Worm (Caenorhabditis elegans): ENCODE measurements around the gene F49H12.7.
A peak's percentile ranks its signal among the peaks of the same experiment; 100 is the strongest.

The F49H12.7 gene

DNA sequence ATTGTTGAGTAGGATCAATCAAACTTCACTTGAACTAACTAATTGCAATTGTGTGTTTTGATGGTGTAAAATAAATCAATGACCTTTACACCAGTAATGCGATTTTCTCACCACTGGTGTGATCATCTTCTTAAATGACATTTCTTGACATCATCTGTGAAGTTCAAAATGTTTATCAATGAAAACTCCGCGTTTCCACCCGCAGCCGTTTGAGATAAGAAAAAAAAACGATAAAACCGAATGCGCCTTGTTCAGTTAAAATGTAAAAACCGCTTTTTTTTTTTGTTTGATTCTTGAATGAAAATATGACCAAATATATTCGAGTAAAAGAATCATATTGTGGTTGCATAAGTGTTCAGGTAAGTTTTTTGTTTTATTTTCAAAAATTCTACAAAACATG, 13.2 kb upstream of the F49H12.7 start, which contains the start of gene Y102A11A.1:
Gene Y102A11A.1 (plus strand): TSS at position 223 of the 400 bp plus-strand sequence.
- peak; percentile 46 for TF ChIP-seq pqm-1 (tag; optimal IDR thresholded peaks at IDR 0.05)
- no peak for TF ChIP-seq nhr-25 (tag; optimal IDR thresholded peaks at IDR 0.05)
- TF ChIP-seq elt-2 (tag; optimal IDR thresholded peaks at IDR 0.05): peak; percentile 67

DNA sequence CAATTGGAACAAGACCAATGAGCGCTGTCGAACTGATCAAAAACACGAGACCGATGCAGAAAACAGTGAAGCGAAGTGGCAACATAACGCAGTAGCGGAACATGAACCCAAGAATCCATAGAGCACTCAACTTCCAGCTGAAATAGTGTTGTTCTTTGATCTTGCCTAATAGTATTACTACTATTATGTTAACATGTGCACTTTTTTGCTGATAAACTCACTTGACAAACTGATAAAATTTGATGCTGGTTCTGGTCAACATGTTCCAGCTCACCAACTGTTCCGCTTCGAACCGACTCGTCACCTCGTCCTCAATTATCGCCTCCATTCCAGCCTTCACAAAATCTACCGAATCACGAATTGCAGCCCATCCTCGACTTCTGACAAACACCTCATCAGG, 3.5 kb downstream of the F49H12.7 start:
- TF ChIP-seq pqm-1 (tag; optimal IDR thresholded peaks at IDR 0.05) (peak; percentile 90), unc-39 (tag; optimal IDR thresholded peaks at IDR 0.05) (no peak), egl-5 (tag; optimal IDR thresholded peaks at IDR 0.05) (no peak), jun-1 (tag; optimal IDR thresholded peaks at IDR 0.05) (peak; percentile 58), elt-2 (tag; optimal IDR thresholded peaks at IDR 0.05) (peak; percentile 80), nhr-76 (tag; optimal IDR thresholded peaks at IDR 0.05) (no peak), pha-4 (tag; optimal IDR thresholded peaks at IDR 0.05) (peak; percentile 66), snpc-4 (tag; optimal IDR thresholded peaks at IDR 0.05) (no peak)

DNA sequence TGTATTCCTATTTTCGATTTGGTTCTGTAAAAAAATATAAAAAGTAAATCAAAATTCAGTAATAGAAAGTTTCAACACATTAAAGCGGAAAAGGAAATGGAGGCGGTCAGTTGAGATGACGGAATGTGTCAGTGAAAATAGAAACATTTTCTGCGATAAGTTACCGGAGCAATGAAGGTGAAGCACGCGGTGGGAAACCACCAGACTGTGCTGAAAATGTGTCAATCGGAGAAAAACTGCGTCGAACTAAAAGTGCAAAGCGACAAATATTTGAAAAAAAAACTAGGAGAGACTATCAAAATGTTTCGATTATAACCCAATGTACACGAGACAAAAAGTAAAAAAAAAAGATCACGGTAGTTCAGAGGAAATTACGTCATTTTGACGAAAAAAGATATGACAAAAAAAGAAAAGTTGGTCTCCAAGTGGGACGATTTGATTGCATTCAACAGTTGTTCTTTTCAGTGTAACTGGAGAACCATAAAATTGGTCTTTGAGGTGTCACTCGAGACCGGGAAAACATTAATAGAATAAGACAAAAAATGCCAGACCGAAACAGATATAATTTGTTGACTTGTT, 5.7 kb downstream of the F49H12.7 start, which contains the start of gene acl-4:
Gene acl-4 (minus strand): TSS at position 27 of the 579 bp plus-strand sequence.
- peak; percentile 9 for TF ChIP-seq elt-2 (tag; optimal IDR thresholded peaks at IDR 0.05)
- TF ChIP-seq nhr-11 (tag; optimal IDR thresholded peaks at IDR 0.05): no peak
- no peak for TF ChIP-seq daf-12 (tag; optimal IDR thresholded peaks at IDR 0.05)
- TF ChIP-seq jun-1 (tag; optimal IDR thresholded peaks at IDR 0.05): peak; percentile 16
- no peak for TF ChIP-seq zag-1 (tag; optimal IDR thresholded peaks at IDR 0.05)
- TF ChIP-seq lin-39 (tag; optimal IDR thresholded peaks at IDR 0.05): no peak
- no peak for TF ChIP-seq mdl-1 (tag; optimal IDR thresholded peaks at IDR 0.05)
- TF ChIP-seq elt-3 (tag; optimal IDR thresholded peaks at IDR 0.05): no peak
- no peak for TF ChIP-seq nhr-23 (tag; optimal IDR thresholded peaks at IDR 0.05)
- TF ChIP-seq sea-2 (GFP tag; optimal IDR thresholded peaks at IDR 0.05): no peak

DNA sequence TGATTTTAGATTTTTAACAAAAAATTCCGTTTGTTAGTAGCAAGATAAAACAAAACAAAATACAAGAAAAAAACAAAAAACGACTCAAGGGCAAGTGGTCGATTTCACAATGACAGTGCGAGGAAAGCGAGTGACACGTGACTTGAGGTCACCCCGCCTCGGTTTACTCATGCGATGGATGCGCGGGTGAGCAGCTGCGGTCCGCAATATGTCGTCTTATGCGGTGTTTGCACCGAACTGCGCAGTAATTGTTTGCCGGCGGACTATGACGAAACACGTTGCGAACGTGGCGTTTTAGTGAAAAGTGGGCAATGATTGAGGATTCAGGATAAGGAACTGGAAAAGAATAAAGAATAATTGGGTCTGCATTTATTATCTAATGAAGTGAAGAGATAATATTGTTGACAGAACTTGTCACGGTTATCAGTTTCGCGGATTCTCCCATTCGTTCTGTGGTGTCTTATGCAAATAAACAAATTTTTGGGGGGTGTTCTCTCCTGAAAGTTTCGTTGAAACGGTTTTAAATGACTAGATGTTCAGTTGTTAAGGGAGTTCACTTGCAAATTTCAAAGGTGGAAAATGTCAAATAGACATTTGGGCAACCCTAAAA, 6.7 kb downstream of the F49H12.7 start:
- TF ChIP-seq lin-39 (tag; optimal IDR thresholded peaks at IDR 0.05): peak; percentile 77
- TF ChIP-seq ztf-4 (tag; optimal IDR thresholded peaks at IDR 0.05): no peak
- peak; percentile 55 for TF ChIP-seq mdl-1 (tag; optimal IDR thresholded peaks at IDR 0.05)
- TF ChIP-seq nhr-11 (tag; optimal IDR thresholded peaks at IDR 0.05): no peak
- TF ChIP-seq ceh-28 (tag; optimal IDR thresholded peaks at IDR 0.05): no peak
- TF ChIP-seq pha-4 (tag; optimal IDR thresholded peaks at IDR 0.05): peak; percentile 69
- TF ChIP-seq nhr-67 (tag; optimal IDR thresholded peaks at IDR 0.05): no peak
- no peak for TF ChIP-seq R02D3.7 (tag; optimal IDR thresholded peaks at IDR 0.05)
- no peak for TF ChIP-seq unc-62 (GFP tag; optimal IDR thresholded peaks at IDR 0.05)
- no peak for TF ChIP-seq ceh-16 (tag; optimal IDR thresholded peaks at IDR 0.05)
- TF ChIP-seq tbx-2 (tag; optimal IDR thresholded peaks at IDR 0.05): peak; percentile 26
- no peak for TF ChIP-seq daf-12 (tag; optimal IDR thresholded peaks at IDR 0.05)
- no peak for TF ChIP-seq ceh-82 (tag; optimal IDR thresholded peaks at IDR 0.05)
- TF ChIP-seq sea-2 (GFP tag; optimal IDR thresholded peaks at IDR 0.05): no peak
- TF ChIP-seq lsy-12 (tag; optimal IDR thresholded peaks at IDR 0.05): peak; percentile 66
- TF ChIP-seq egl-5 (tag; optimal IDR thresholded peaks at IDR 0.05): no peak
- peak; percentile 4 for TF ChIP-seq pqm-1 (tag; optimal IDR thresholded peaks at IDR 0.05)
- peak; percentile 38 for TF ChIP-seq elt-1 (tag; optimal IDR thresholded peaks at IDR 0.05)
- no peak for TF ChIP-seq egl-27 (tag; optimal IDR thresholded peaks at IDR 0.05)
- TF ChIP-seq nhr-77 (tag; optimal IDR thresholded peaks at IDR 0.05): no peak
- no peak for TF ChIP-seq ceh-9 (tag; optimal IDR thresholded peaks at IDR 0.05)
- no peak for TF ChIP-seq ztf-11 (tag; optimal IDR thresholded peaks at IDR 0.05)
- no peak for TF ChIP-seq nhr-237 (tag; optimal IDR thresholded peaks at IDR 0.05)
- TF ChIP-seq unc-39 (tag; optimal IDR thresholded peaks at IDR 0.05): no peak
- peak; percentile 68 for TF ChIP-seq elt-2 (tag; optimal IDR thresholded peaks at IDR 0.05)
- no peak for TF ChIP-seq eor-1 (tag; optimal IDR thresholded peaks at IDR 0.05)
- TF ChIP-seq skn-1 (tag; optimal IDR thresholded peaks at IDR 0.05): peak; percentile 41
- no peak for TF ChIP-seq ZK546.5 (tag; optimal IDR thresholded peaks at IDR 0.05)
- peak; percentile 72 for TF ChIP-seq nfya-1 (tag; optimal IDR thresholded peaks at IDR 0.05; ENCODE audit: insufficient read depth)
- TF ChIP-seq elt-3 (tag; optimal IDR thresholded peaks at IDR 0.05): no peak
- TF ChIP-seq lin-15B (tag; optimal IDR thresholded peaks at IDR 0.05): peak; percentile 26
- peak; percentile 81 for TF ChIP-seq hmg-11 (tag; optimal IDR thresholded peaks at IDR 0.05)
- no peak for TF ChIP-seq fkh-2 (tag; optimal IDR thresholded peaks at IDR 0.05)
- TF ChIP-seq snpc-4 (tag; optimal IDR thresholded peaks at IDR 0.05): peak; percentile 10
- TF ChIP-seq aly-2 (tag; optimal IDR thresholded peaks at IDR 0.05): no peak
- TF ChIP-seq fos-1 (tag; optimal IDR thresholded peaks at IDR 0.05): no peak
- peak; percentile 24 for TF ChIP-seq nhr-43 (tag; optimal IDR thresholded peaks at IDR 0.05; ENCODE audit: poor library complexity, severe bottlenecking)
- TF ChIP-seq nhr-12 (tag; optimal IDR thresholded peaks at IDR 0.05): no peak
- TF ChIP-seq nhr-23 (tag; optimal IDR thresholded peaks at IDR 0.05): peak; percentile 71
- TF ChIP-seq zag-1 (tag; optimal IDR thresholded peaks at IDR 0.05): no peak
- peak; percentile 39 for TF ChIP-seq jun-1 (tag; optimal IDR thresholded peaks at IDR 0.05)
- TF ChIP-seq ama-1 (optimal IDR thresholded peaks at IDR 0.05): no peak
